Fruit fly (Drosophila melanogaster): ENCODE measurements around the gene CG34453.

- no peak for TF ChIP-seq CG10348 (GFP tag; IDR thresholded peaks at IDR 0.05)
- TF ChIP-seq CG14655 (GFP tag; optimal IDR thresholded peaks at IDR 0.05): no peak
- no peak for TF ChIP-seq Pif1A (GFP tag; optimal IDR thresholded peaks at IDR 0.05)
- TF ChIP-seq CG12605 (GFP tag; IDR thresholded peaks at IDR 0.05): no peak
- no peak for TF ChIP-seq CG9948 (tag; optimal IDR thresholded peaks at IDR 0.05)
- TF ChIP-seq CG34367 (tag; optimal IDR thresholded peaks at IDR 0.05): no peak
- TF ChIP-seq CG32121 (GFP tag; IDR thresholded peaks at IDR 0.05): no peak
- peak; percentile 55 for TF ChIP-seq EcR (GFP tag; optimal IDR thresholded peaks at IDR 0.05)
These were observed 24.7 kb upstream of the CG34453 start, which contains the start of the genes DIP2 and wac for dm6 chr3L:257618-258475.

All from whole organism, pupa.